Worm (Caenorhabditis elegans) whole organism, L1 larva: ENCODE measurements around the gene tag-196.

Experiments
- lin-39 ChIP-seq: fragments of 150-350 bp; optimal IDR thresholded peaks from 2 replicates; lab custom pipeline; 2014; ENCODE audit warnings: missing biosample characterization, missing genetic modification reagents, missing genetic modification characterization
- nhr-12 ChIP-seq: sonication (generic microtip); optimal IDR thresholded peaks from 2 replicates; lab custom pipeline; 2017; ENCODE audit warnings: missing biosample characterization, missing genetic modification characterization
- nhr-90 ChIP-seq: sonication (generic microtip); optimal IDR thresholded peaks from 2 replicates; lab custom pipeline; 2016; ENCODE audit warnings: mild to moderate bottlenecking, missing genetic modification characterization, missing compliant biosample characterization; ENCODE audit not compliant: poor library complexity
- unc-30 ChIP-seq: sonication (generic microtip); optimal IDR thresholded peaks from 2 replicates; lab custom pipeline; 2017; ENCODE audit warnings: missing biosample characterization, missing genetic modification characterization

- TF ChIP-seq unc-30 (no peak), nhr-90 (tag; lab: Kevin White, UChicago) (no peak), lin-39 (tag; lab: Kevin White, UChicago) (no peak), nhr-12 (tag; lab: Kevin White, UChicago) (no peak)
These were observed 5.2 kb downstream of the tag-196 start for ce11 chrV:8599957-8600356.
